Fruit fly (Drosophila melanogaster) whole organism, embryonic: ENCODE data around the gene Mdh2.

Source experiments
- Abd-B ChIP-seq: fragments of 200-800 bp; sonication (Bioruptor generic); optimal IDR thresholded peaks from 2 replicates; lab custom pipeline; 2018; ENCODE audit warnings: missing biosample characterization, mild to moderate bottlenecking, missing genetic modification characterization, moderate library complexity
- Asciz ChIP-seq: fragments of 200-800 bp; sonication (Bioruptor generic); optimal IDR thresholded peaks from 2 replicates; lab custom pipeline; 2017; ENCODE audit warnings: missing biosample characterization, mild to moderate bottlenecking, missing genetic modification characterization, missing genetic modification reagents
- Awh ChIP-seq: fragments of 200-800 bp; sonication (Bioruptor generic); IDR thresholded peaks from 2 replicates; pipeline ENCODE4, ENCODE4 v1.3.6; 2022; ENCODE audit warnings: missing biosample characterization, missing genetic modification characterization
- Bteb2 ChIP-seq: fragments of 200-800 bp; sonication (Bioruptor generic); optimal IDR thresholded peaks from 2 replicates; lab custom pipeline; 2016; ENCODE audit warnings: missing biosample characterization, missing genetic modification characterization
- CG10209 ChIP-seq: fragments of 200-800 bp; sonication (Bioruptor generic); optimal IDR thresholded peaks from 3 replicates; lab custom pipeline; 2017; ENCODE audit warnings: missing biosample characterization, mild to moderate bottlenecking, missing genetic modification characterization, missing genetic modification reagents
- CG13123 ChIP-seq: fragments of 200-800 bp; sonication (Bioruptor generic); optimal IDR thresholded peaks from 2 replicates; lab custom pipeline; 2016; ENCODE audit warnings: missing biosample characterization, missing genetic modification characterization
- CG15269 ChIP-seq: fragments of 200-800 bp; sonication (Bioruptor generic); optimal IDR thresholded peaks from 2 replicates; lab custom pipeline; 2018; ENCODE audit warnings: missing biosample characterization, mild to moderate bottlenecking, missing genetic modification characterization, moderate library complexity
- CG1792 ChIP-seq: fragments of 200-800 bp; sonication (Bioruptor generic); optimal IDR thresholded peaks from 2 replicates; lab custom pipeline; 2016; ENCODE audit warnings: missing biosample characterization, missing genetic modification characterization
- CG2120 ChIP-seq: fragments of 200-800 bp; sonication (Bioruptor generic); optimal IDR thresholded peaks from 3 replicates; lab custom pipeline; 2016; ENCODE audit warnings: missing biosample characterization, missing genetic modification characterization
- CG3847 ChIP-seq: fragments of 200-800 bp; sonication (Bioruptor generic); IDR thresholded peaks from 2 replicates; pipeline ENCODE4 v1.3.6; 2022; ENCODE audit warnings: missing biosample characterization, missing genetic modification characterization
- CG3995 ChIP-seq: fragments of 200-800 bp; sonication (Bioruptor generic); optimal IDR thresholded peaks from 3 replicates; lab custom pipeline; 2016; ENCODE audit warnings: missing biosample characterization, missing genetic modification characterization
- CG6765 ChIP-seq: fragments of 200-800 bp; sonication (Bioruptor generic); optimal IDR thresholded peaks from 3 replicates; lab custom pipeline; 2017; ENCODE audit warnings: missing biosample characterization, mild to moderate bottlenecking, missing genetic modification characterization
- CG6791 ChIP-seq: fragments of 200-800 bp; sonication (Bioruptor generic); IDR thresholded peaks from 3 replicates; pipeline ENCODE4 v1.3.6; 2022; ENCODE audit warnings: missing biosample characterization, missing genetic modification characterization; ENCODE audit not compliant: partially characterized antibody
- CG8478 ChIP-seq: fragments of >200 bp; optimal IDR thresholded peaks from 2 replicates; lab custom pipeline; 2018
- CG8765 ChIP-seq: fragments of 200-800 bp; sonication (Bioruptor generic); IDR thresholded peaks from 2 replicates; pipeline ENCODE4 v1.3.6; 2022; ENCODE audit warnings: missing biosample characterization, missing genetic modification characterization
- CG8924 ChIP-seq: fragments of 200-800 bp; optimal IDR thresholded peaks from 3 replicates; lab custom pipeline; 2019; ENCODE audit warnings: missing biosample characterization, mild to moderate bottlenecking, missing genetic modification characterization, moderate library complexity
- CG8944 ChIP-seq: fragments of 200-800 bp; sonication (Bioruptor generic); optimal IDR thresholded peaks from 3 replicates; lab custom pipeline; 2016; ENCODE audit warnings: missing biosample characterization, missing genetic modification characterization
- Camta ChIP-seq: fragments of 200-800 bp; sonication (Bioruptor generic); optimal IDR thresholded peaks from 2 replicates; lab custom pipeline; 2016; ENCODE audit warnings: missing biosample characterization, missing genetic modification characterization
- E2f1 ChIP-seq: fragments of 200-800 bp; sonication (Bioruptor generic); IDR thresholded peaks from 2 replicates; pipeline ENCODE4 v1.3.6; 2022; ENCODE audit warnings: missing biosample characterization, missing genetic modification characterization
- E2f2 ChIP-seq: fragments of 200-800 bp; sonication (Bioruptor generic); IDR thresholded peaks from 2 replicates; pipeline ENCODE4 v1.3.6; 2022; ENCODE audit warnings: missing biosample characterization, missing genetic modification characterization
- HmgD ChIP-seq: fragments of 200-800 bp; sonication (Bioruptor generic); optimal IDR thresholded peaks from 3 replicates; lab custom pipeline; 2016; ENCODE audit warnings: missing biosample characterization, missing genetic modification characterization
- Hr51 ChIP-seq, 2 experiments: fragments of 200-800 bp; sonication (Bioruptor generic); optimal IDR thresholded peaks; 2 replicates in 1 of 2; 3 replicates in 1 of 2; lab custom pipeline; 2016 to 2018; ENCODE audit warnings: missing biosample characterization in 2 of 2, missing genetic modification characterization in 2 of 2, mild to moderate bottlenecking in 1 of 2, moderate library complexity in 1 of 2
- Mrtf ChIP-seq: fragments of 200-800 bp; sonication (Bioruptor generic); IDR thresholded peaks from 3 replicates; pipeline ENCODE4 v1.3.6; 2022; ENCODE audit warnings: missing biosample characterization, missing genetic modification characterization
- Nf-YC ChIP-seq: fragments of 200-800 bp; optimal IDR thresholded peaks from 3 replicates; lab custom pipeline; 2019; ENCODE audit warnings: missing biosample characterization, mild to moderate bottlenecking, missing genetic modification characterization, moderate library complexity
- Ravus ChIP-seq: fragments of 200-800 bp; sonication (Bioruptor generic); IDR thresholded peaks from 2 replicates; pipeline ENCODE4 v1.3.6; 2022; ENCODE audit warnings: missing biosample characterization, missing genetic modification characterization
- Scr ChIP-seq: fragments of 200-800 bp; sonication (Bioruptor generic); IDR thresholded peaks from 2 replicates; pipeline ENCODE4 v1.3.6; 2022; ENCODE audit warnings: missing biosample characterization, missing genetic modification characterization; ENCODE audit not compliant: partially characterized antibody
- Trl ChIP-seq, 3 experiments: fragments of >200 bp in 2 of 3; fragments of 200-800 bp in 1 of 3; sonication (Bioruptor generic) in 1 of 3; optimal IDR thresholded peaks; 2 replicates in 1 of 3; 3 replicates in 2 of 3; lab custom pipeline; 2016 to 2017; ENCODE audit warnings: missing biosample characterization in 1 of 3, missing genetic modification characterization in 1 of 3
- YL-1 ChIP-seq: fragments of 200-800 bp; sonication (Bioruptor generic); optimal IDR thresholded peaks from 3 replicates; lab custom pipeline; 2017; ENCODE audit warnings: missing biosample characterization, mild to moderate bottlenecking, missing genetic modification characterization
- bsh ChIP-seq, 2 experiments: fragments of 200-800 bp; sonication (Bioruptor generic); optimal IDR thresholded peaks; 2 replicates each; lab custom pipeline; 2017 to 2018; ENCODE audit warnings: mild to moderate bottlenecking in 2 of 2, missing biosample characterization in 2 of 2, missing genetic modification characterization in 2 of 2, moderate library complexity in 1 of 2
- cas ChIP-seq: fragments of 200-800 bp; sonication (Bioruptor generic); IDR thresholded peaks from 2 replicates; pipeline ENCODE4 v1.3.6; 2022; ENCODE audit warnings: missing biosample characterization, missing genetic modification characterization
- crol ChIP-seq: fragments of 200-800 bp; sonication (Bioruptor generic); IDR thresholded peaks from 2 replicates; pipeline ENCODE4 v1.3.6; 2022; ENCODE audit warnings: missing biosample characterization, missing genetic modification characterization
- cwo ChIP-seq: fragments of 200-800 bp; sonication (Bioruptor generic); optimal IDR thresholded peaks from 3 replicates; lab custom pipeline; 2017; ENCODE audit warnings: missing biosample characterization, missing genetic modification characterization, mild to moderate bottlenecking, moderate library complexity, missing genetic modification reagents
- fru ChIP-seq: fragments of >200 bp; optimal IDR thresholded peaks from 2 replicates; lab custom pipeline; 2017
- kni ChIP-seq: fragments of 200-800 bp; sonication (Bioruptor generic); optimal IDR thresholded peaks from 3 replicates; lab custom pipeline; 2017; ENCODE audit warnings: mild to moderate bottlenecking, missing biosample characterization, missing genetic modification reagents, missing genetic modification characterization
- nau ChIP-seq: fragments of 200-800 bp; sonication (Bioruptor generic); optimal IDR thresholded peaks from 3 replicates; lab custom pipeline; 2017; ENCODE audit warnings: missing biosample characterization, mild to moderate bottlenecking, missing genetic modification characterization, missing genetic modification reagents
- otp ChIP-seq: fragments of 200-800 bp; sonication (Bioruptor generic); IDR thresholded peaks from 3 replicates; pipeline ENCODE4, ENCODE4 v1.3.6; 2022; ENCODE audit warnings: missing biosample characterization, missing genetic modification characterization
- pb ChIP-seq: fragments of 200-800 bp; sonication (Bioruptor generic); optimal IDR thresholded peaks from 3 replicates; lab custom pipeline; 2016; ENCODE audit warnings: missing biosample characterization, missing genetic modification characterization
- pho ChIP-seq: fragments of 200-800 bp; sonication (Bioruptor generic); optimal IDR thresholded peaks from 2 replicates; lab custom pipeline; 2016; ENCODE audit warnings: missing biosample characterization, missing genetic modification characterization
- rib ChIP-seq: fragments of 200-800 bp; sonication (Bioruptor generic); IDR thresholded peaks from 2 replicates; pipeline ENCODE4 v1.3.6; 2022; ENCODE audit warnings: missing biosample characterization, missing genetic modification characterization
- sim ChIP-seq: fragments of 200-800 bp; sonication (Bioruptor generic); IDR thresholded peaks from 2 replicates; pipeline ENCODE4 v1.3.6; 2022; ENCODE audit warnings: missing biosample characterization, missing genetic modification characterization
- sna ChIP-seq: fragments of 200-800 bp; sonication (Bioruptor generic); IDR thresholded peaks from 2 replicates; pipeline ENCODE4 v1.3.6; 2022; ENCODE audit warnings: missing biosample characterization, missing genetic modification characterization; ENCODE audit not compliant: partially characterized antibody
- sob ChIP-seq: fragments of 200-800 bp; sonication (Bioruptor generic); IDR thresholded peaks from 2 replicates; pipeline ENCODE4 v1.3.6; 2022; ENCODE audit warnings: missing biosample characterization, missing genetic modification characterization
- sqz ChIP-seq: fragments of 200-800 bp; sonication (Bioruptor generic); optimal IDR thresholded peaks from 3 replicates; lab custom pipeline; 2018; ENCODE audit warnings: missing biosample characterization, mild to moderate bottlenecking, missing genetic modification characterization
- sr ChIP-seq: fragments of 200-800 bp; sonication (Bioruptor generic); IDR thresholded peaks from 3 replicates; pipeline ENCODE4 v1.3.6; 2022; ENCODE audit warnings: missing biosample characterization, missing genetic modification characterization
- ssp ChIP-seq: fragments of 200-800 bp; sonication (Bioruptor generic); IDR thresholded peaks from 2 replicates; pipeline ENCODE4 v1.3.6; 2022; ENCODE audit warnings: missing biosample characterization, missing genetic modification characterization
- tap ChIP-seq: fragments of 200-800 bp; optimal IDR thresholded peaks from 3 replicates; lab custom pipeline; 2019; ENCODE audit warnings: missing biosample characterization, mild to moderate bottlenecking, missing genetic modification characterization, moderate library complexity
- twi ChIP-seq: fragments of 200-800 bp; optimal IDR thresholded peaks from 2 replicates; lab custom pipeline; 2019; ENCODE audit warnings: missing biosample characterization, mild to moderate bottlenecking, missing genetic modification characterization, moderate library complexity
- vfl ChIP-seq: fragments of 200-800 bp; sonication (Bioruptor generic); optimal IDR thresholded peaks from 2 replicates; lab custom pipeline; 2016; ENCODE audit warnings: missing biosample characterization, missing genetic modification characterization
- zen2 ChIP-seq: fragments of 200-800 bp; sonication (Bioruptor generic); IDR thresholded peaks from 3 replicates; pipeline ENCODE4 v1.3.6; 2022; ENCODE audit warnings: missing biosample characterization, missing genetic modification characterization; ENCODE audit not compliant: partially characterized antibody

The Mdh2 gene

DNA sequence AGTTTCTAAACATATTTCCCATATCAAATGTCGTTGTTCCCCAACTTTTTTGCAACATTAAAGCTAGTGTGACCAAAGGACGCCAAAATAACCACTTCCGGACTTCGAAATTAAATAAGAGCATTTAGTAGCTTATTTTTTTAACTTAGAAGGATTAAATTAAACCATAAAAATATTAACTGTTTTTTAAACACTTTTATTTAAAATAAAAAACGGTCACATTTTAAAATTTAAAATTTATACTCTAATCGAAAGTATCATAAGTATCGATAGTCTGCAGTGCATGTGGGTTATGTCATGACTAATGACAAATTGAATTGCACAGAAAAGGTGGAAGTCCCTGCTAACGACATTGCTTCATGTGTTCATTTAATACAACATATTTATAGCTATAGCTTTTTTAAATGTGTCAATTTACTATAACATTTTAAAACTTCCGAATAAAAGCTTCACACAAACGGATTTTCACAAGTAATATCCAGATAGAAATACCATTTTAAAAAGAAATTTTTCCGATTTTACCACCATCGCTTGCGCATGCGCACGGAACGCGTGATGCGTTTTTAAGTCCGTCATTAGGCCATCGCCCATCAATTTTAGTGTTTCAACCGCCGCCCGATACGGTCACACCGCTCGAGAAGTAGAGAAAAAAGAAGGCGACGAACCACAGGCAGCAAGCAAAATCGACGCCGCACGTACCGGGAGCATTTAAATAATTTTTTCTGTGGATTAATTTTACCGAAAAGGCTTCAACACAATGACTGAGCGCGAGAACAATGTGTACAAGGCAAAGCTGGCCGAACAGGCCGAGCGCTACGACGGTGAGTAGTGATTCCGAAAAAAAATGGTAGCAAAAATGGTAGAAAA, 16.1 kb downstream of the Mdh2 start, which contains the start of the genes CG7156 and 14-3-3epsilon (continued):
- TF ChIP-seq CG10209 (GFP tag; lab: Kevin White, UChicago) = peak; percentile 1
- no peak for TF ChIP-seq Asciz (GFP tag; lab: Kevin White, UChicago)
- peak; percentile 52; the same call in 2 of the 3 replicates for TF ChIP-seq CG6791 (GFP tag; lab: Robert Waterston, UW)
- peak; percentile 49 for TF ChIP-seq Nf-YC (tag; lab: Kevin White, UChicago)
- TF ChIP-seq HmgD (GFP tag; lab: Kevin White, UChicago) = no peak
- no peak for TF ChIP-seq Awh (GFP tag; lab: Robert Waterston, UW)
- no peak for TF ChIP-seq Mrtf
- peak; percentile 18 for TF ChIP-seq YL-1 (GFP tag; lab: Kevin White, UChicago)
- TF ChIP-seq sna (GFP tag; lab: Robert Waterston, UW) = no peak
- no peak for TF ChIP-seq nau
- TF ChIP-seq tap = peak; percentile 16
- TF ChIP-seq CG3847 (GFP tag; lab: Robert Waterston, UW) = no peak
- TF ChIP-seq Camta = peak; percentile 25
- TF ChIP-seq CG3995 = no peak
- no peak for TF ChIP-seq kni (GFP tag; lab: Kevin White, UChicago)
- peak; percentile 74 for TF ChIP-seq Scr (GFP tag; lab: Robert Waterston, UW)
- peak; percentile 4 for TF ChIP-seq twi (tag; lab: Kevin White, UChicago)
- no peak for TF ChIP-seq Hr51 (GFP tag; optimal IDR thresholded peaks at IDR 0.05; lab: Kevin White, UChicago)
- TF ChIP-seq sr (GFP tag; lab: Robert Waterston, UW) = no peak
- peak; percentile 30 for TF ChIP-seq CG8924
- no peak for TF ChIP-seq CG15269 (tag; lab: Kevin White, UChicago)
- 0 out of 3 replicates have a peak, but pooled peaks have one; percentile 19 for TF ChIP-seq otp (GFP tag; lab: Robert Waterston, UW)
- TF ChIP-seq Bteb2 (GFP tag; lab: Kevin White, UChicago) = no peak
- no peak for TF ChIP-seq rib (GFP tag; lab: Robert Waterston, UW)
- no peak for TF ChIP-seq CG1792 (GFP tag; lab: Kevin White, UChicago)
- no peak for TF ChIP-seq CG13123 (GFP tag; lab: Kevin White, UChicago)
- TF ChIP-seq CG2120 (GFP tag; lab: Kevin White, UChicago) = peak; percentile 46
- TF ChIP-seq Trl (optimal IDR thresholded peaks at IDR 0.05; lab: Kevin White, UChicago) = no peak
- peak; percentile 10 for TF ChIP-seq Trl (GFP tag; optimal IDR thresholded peaks at IDR 0.05; lab: Kevin White, UChicago)
- TF ChIP-seq vfl (GFP tag; lab: Kevin White, UChicago) = no peak
- TF ChIP-seq pb (GFP tag; lab: Kevin White, UChicago) = no peak
- TF ChIP-seq Ravus (GFP tag; lab: Robert Waterston, UW) = no peak
- 0 out of 2 replicates have a peak, but pooled peaks have one; percentile 23 for TF ChIP-seq sim (GFP tag; lab: Robert Waterston, UW)
- no peak for TF ChIP-seq fru (lab: Kevin White, UChicago)
- TF ChIP-seq sqz (GFP tag; lab: Kevin White, UChicago) = peak; percentile 77
- 0 out of 2 replicates have a peak, but pooled peaks have one; percentile 45 for TF ChIP-seq E2f1 (GFP tag; lab: Robert Waterston, UW)
- TF ChIP-seq bsh (GFP tag; optimal IDR thresholded peaks at IDR 0.05; lab: Kevin White, UChicago) = peak in 1 of 2 experiments; percentile 65
- peak; percentile 48 for TF ChIP-seq E2f2 (GFP tag; lab: Robert Waterston, UW)
- TF ChIP-seq CG6765 = no peak
- TF ChIP-seq cas (GFP tag; lab: Robert Waterston, UW) = no peak
- TF ChIP-seq CG8765 (GFP tag; lab: Robert Waterston, UW) = no peak
- no peak for TF ChIP-seq cwo
- TF ChIP-seq ssp = no peak
- TF ChIP-seq pho = peak; percentile 13
- TF ChIP-seq CG8944 (GFP tag; lab: Kevin White, UChicago) = no peak
- TF ChIP-seq CG8478 (lab: Kevin White, UChicago) = peak; percentile 91
- no peak for TF ChIP-seq zen2 (GFP tag; lab: Robert Waterston, UW)
- peak; percentile 71 for TF ChIP-seq Abd-B (GFP tag; lab: Kevin White, UChicago)
- TF ChIP-seq crol (GFP tag; lab: Robert Waterston, UW) = no peak
- peak; percentile 20; the same call in 1 of the 2 replicates for TF ChIP-seq sob (GFP tag; lab: Robert Waterston, UW)
